Worm (Caenorhabditis elegans): ENCODE measurements around the gene srw-142.

ce11 chrV:2922594-2922993 is 35.5 kb downstream of the srw-142 start, which contains the start of gene srh-38:
- TF ChIP-seq ref-1 (GFP tag; conservative IDR thresholded peaks at IDR 0.05) (no peak), flt-1 (GFP tag; IDR thresholded peaks at IDR 0.05) (no peak), klf-2 (GFP tag; conservative IDR thresholded peaks at IDR 0.05) (no peak), tab-1 (GFP tag; IDR thresholded peaks at IDR 0.05) (no peak), med-1 (GFP tag; optimal IDR thresholded peaks at IDR 0.05; ENCODE audit: insufficient read depth) (no peak), cog-1 (tag; optimal IDR thresholded peaks at IDR 0.05) (no peak), T22C8.4 (GFP tag; IDR thresholded peaks at IDR 0.05) (no peak), ztf-29 (GFP tag; IDR thresholded peaks at IDR 0.05) (no peak), ztf-23 (GFP tag; IDR thresholded peaks at IDR 0.05) (no peak)
